Fruit fly (Drosophila melanogaster) whole organism, prepupa: ENCODE data around the gene lilli.

Experiments used
- CG10631 ChIP-seq: fragments of 200-800 bp; sonication (Bioruptor generic); optimal IDR thresholded peaks from 2 replicates; lab custom pipeline; 2016; ENCODE audit warnings: missing biosample characterization, missing genetic modification characterization
- CG11294 ChIP-seq: fragments of 200-800 bp; sonication (Bioruptor generic); IDR thresholded peaks from 2 replicates; pipeline ENCODE4 v1.3.6; 2022; ENCODE audit warnings: missing biosample characterization, missing genetic modification characterization
- CG11902 ChIP-seq: fragments of 200-800 bp; sonication (Bioruptor generic); optimal IDR thresholded peaks from 3 replicates; lab custom pipeline; 2016; ENCODE audit warnings: missing biosample characterization, missing genetic modification characterization
- CG15336 ChIP-seq: fragments of 200-800 bp; sonication (Bioruptor generic); IDR thresholded peaks from 2 replicates; pipeline ENCODE4 v1.3.6; 2022; ENCODE audit warnings: missing biosample characterization, missing genetic modification characterization
- CG1621 ChIP-seq: fragments of 200-800 bp; sonication (Bioruptor generic); optimal IDR thresholded peaks from 3 replicates; lab custom pipeline; 2018; ENCODE audit warnings: missing biosample characterization, mild to moderate bottlenecking, missing genetic modification characterization
- CG16779 ChIP-seq: fragments of 200-800 bp; sonication (Bioruptor generic); optimal IDR thresholded peaks from 3 replicates; lab custom pipeline; 2017; ENCODE audit warnings: missing biosample characterization, mild to moderate bottlenecking, missing genetic modification characterization
- CG31627 ChIP-seq: fragments of 200-800 bp; sonication (Bioruptor generic); optimal IDR thresholded peaks from 3 replicates; lab custom pipeline; 2016; ENCODE audit warnings: missing biosample characterization, missing genetic modification characterization
- CG32006 ChIP-seq: fragments of 200-800 bp; sonication (Bioruptor generic); optimal IDR thresholded peaks from 3 replicates; lab custom pipeline; 2017; ENCODE audit warnings: missing biosample characterization, mild to moderate bottlenecking, missing genetic modification characterization
- CG3919 ChIP-seq: fragments of 200-800 bp; sonication (Bioruptor generic); optimal IDR thresholded peaks from 3 replicates; lab custom pipeline; 2016; ENCODE audit warnings: missing biosample characterization, missing genetic modification characterization
- CG6163 ChIP-seq: fragments of 200-800 bp; sonication (Bioruptor generic); IDR thresholded peaks from 3 replicates; pipeline ENCODE4 v1.3.6; 2022; ENCODE audit warnings: missing biosample characterization, missing genetic modification characterization
- CG6276 ChIP-seq: fragments of 200-800 bp; sonication (Bioruptor generic); optimal IDR thresholded peaks from 2 replicates; lab custom pipeline; 2017; ENCODE audit warnings: missing biosample characterization, mild to moderate bottlenecking, missing genetic modification characterization
- CG6808 ChIP-seq: fragments of 200-800 bp; sonication (Bioruptor generic); optimal IDR thresholded peaks from 3 replicates; lab custom pipeline; 2017; ENCODE audit warnings: missing biosample characterization, missing genetic modification characterization, mild to moderate bottlenecking, moderate library complexity, missing genetic modification reagents
- CG7368 ChIP-seq: fragments of 200-800 bp; sonication (Bioruptor generic); optimal IDR thresholded peaks from 3 replicates; lab custom pipeline; 2016; ENCODE audit warnings: missing biosample characterization, missing genetic modification characterization
- CG8319 ChIP-seq: fragments of 200-800 bp; sonication (Bioruptor generic); optimal IDR thresholded peaks from 3 replicates; lab custom pipeline; 2016; ENCODE audit warnings: missing biosample characterization, missing genetic modification characterization
- CG8632 ChIP-seq: fragments of 200-800 bp; sonication (Bioruptor generic); optimal IDR thresholded peaks from 3 replicates; lab custom pipeline; 2016; ENCODE audit warnings: missing biosample characterization, missing genetic modification characterization
- Eip75B ChIP-seq: fragments of 200-800 bp; sonication (Bioruptor generic); optimal IDR thresholded peaks from 3 replicates; lab custom pipeline; 2016; ENCODE audit warnings: missing biosample characterization, missing genetic modification characterization
- Eip78C ChIP-seq: fragments of 200-800 bp; sonication (Bioruptor generic); peaks from one replicate; lab custom pipeline; 2016; ENCODE audit warnings: missing biosample characterization, missing genetic modification characterization
- Eip93F ChIP-seq: fragments of 200-800 bp; sonication (Bioruptor generic); optimal IDR thresholded peaks from 2 replicates; lab custom pipeline; 2016; ENCODE audit warnings: missing biosample characterization, mild to moderate bottlenecking, missing genetic modification characterization
- Ets21C ChIP-seq: fragments of 200-800 bp; sonication (Bioruptor generic); optimal IDR thresholded peaks from 3 replicates; lab custom pipeline; 2016; ENCODE audit warnings: missing biosample characterization, missing genetic modification characterization
- Ets96B ChIP-seq: fragments of 200-800 bp; optimal IDR thresholded peaks from 2 replicates; lab custom pipeline; 2019; ENCODE audit warnings: missing biosample characterization, mild to moderate bottlenecking, missing genetic modification characterization, moderate library complexity
- Gug ChIP-seq: fragments of 200-800 bp; sonication (Bioruptor generic); IDR thresholded peaks from 2 replicates; pipeline ENCODE4 v1.3.6; 2022; ENCODE audit warnings: missing biosample characterization, missing genetic modification characterization
- Hr38 ChIP-seq: sonication (Bioruptor generic); optimal IDR thresholded peaks from 2 replicates; lab custom pipeline; 2016; ENCODE audit warnings: missing biosample characterization, missing genetic modification characterization
- Hr4 ChIP-seq: fragments of 200-800 bp; sonication (Bioruptor generic); optimal IDR thresholded peaks from 3 replicates; lab custom pipeline; 2016; ENCODE audit warnings: missing biosample characterization, missing genetic modification characterization
- Lpt ChIP-seq: fragments of 200-800 bp; sonication (Bioruptor generic); optimal IDR thresholded peaks from 3 replicates; lab custom pipeline; 2016; ENCODE audit warnings: missing biosample characterization, missing genetic modification characterization
- Met ChIP-seq: fragments of 200-800 bp; sonication (Bioruptor generic); optimal IDR thresholded peaks from 3 replicates; lab custom pipeline; 2016; ENCODE audit warnings: missing biosample characterization, missing genetic modification characterization
- Smox ChIP-seq: fragments of 200-800 bp; sonication (Bioruptor generic); optimal IDR thresholded peaks from 3 replicates; lab custom pipeline; 2016; ENCODE audit warnings: missing biosample characterization, missing genetic modification characterization
- Sox14 ChIP-seq: fragments of 200-800 bp; sonication (Bioruptor generic); optimal IDR thresholded peaks from 3 replicates; lab custom pipeline; 2016; ENCODE audit warnings: missing biosample characterization, missing genetic modification characterization
- Sox15 ChIP-seq: fragments of 200-800 bp; sonication (Bioruptor generic); optimal IDR thresholded peaks from 3 replicates; lab custom pipeline; 2016; ENCODE audit warnings: missing biosample characterization, missing genetic modification characterization
- achi ChIP-seq: fragments of 200-800 bp; sonication (Bioruptor generic); optimal IDR thresholded peaks from 3 replicates; lab custom pipeline; 2016; ENCODE audit warnings: missing biosample characterization, missing genetic modification characterization
- acj6 ChIP-seq: fragments of 200-800 bp; sonication (Bioruptor generic); optimal IDR thresholded peaks from 3 replicates; lab custom pipeline; 2016; ENCODE audit warnings: missing biosample characterization, missing genetic modification characterization
- cyc ChIP-seq: fragments of 200-800 bp; sonication (Bioruptor generic); optimal IDR thresholded peaks from 3 replicates; lab custom pipeline; 2016; ENCODE audit warnings: missing biosample characterization, missing genetic modification characterization
- dsx ChIP-seq: fragments of 200-800 bp; optimal IDR thresholded peaks from 3 replicates; lab custom pipeline; 2019; ENCODE audit warnings: missing biosample characterization, mild to moderate bottlenecking, missing genetic modification characterization, moderate library complexity; ENCODE audit not compliant: poor library complexity, severe bottlenecking
- eg ChIP-seq: fragments of 200-800 bp; sonication (Bioruptor generic); IDR thresholded peaks from 3 replicates; pipeline ENCODE4 v1.3.6; 2022; ENCODE audit warnings: missing biosample characterization, missing genetic modification characterization
- esn ChIP-seq: fragments of 200-800 bp; sonication (Bioruptor generic); optimal IDR thresholded peaks from 2 replicates; lab custom pipeline; 2016; ENCODE audit warnings: missing biosample characterization, mild to moderate bottlenecking, missing genetic modification characterization, moderate library complexity
- fd59A ChIP-seq: fragments of 200-800 bp; sonication (Bioruptor generic); optimal IDR thresholded peaks from 2 replicates; lab custom pipeline; 2017; ENCODE audit warnings: missing biosample characterization, mild to moderate bottlenecking, missing genetic modification characterization, missing genetic modification reagents
- fd85E ChIP-seq: fragments of 200-800 bp; sonication (Bioruptor generic); optimal IDR thresholded peaks from 3 replicates; lab custom pipeline; 2016; ENCODE audit warnings: missing biosample characterization, missing genetic modification characterization
- fkh ChIP-seq: fragments of 200-800 bp; sonication (Bioruptor generic); optimal IDR thresholded peaks from 3 replicates; lab custom pipeline; 2017; ENCODE audit warnings: missing biosample characterization, mild to moderate bottlenecking, missing genetic modification characterization, moderate library complexity
- salr ChIP-seq, 2 experiments: fragments of 200-800 bp; sonication (Bioruptor generic); optimal IDR thresholded peaks; 3 replicates each; lab custom pipeline; 2016 to 2018; ENCODE audit warnings: missing biosample characterization in 2 of 2, missing genetic modification characterization in 2 of 2, mild to moderate bottlenecking in 1 of 2
- spab ChIP-seq: fragments of 200-800 bp; sonication (Bioruptor generic); optimal IDR thresholded peaks from 2 replicates; lab custom pipeline; 2017; ENCODE audit warnings: missing biosample characterization, mild to moderate bottlenecking, missing genetic modification characterization, missing genetic modification reagents
- svp ChIP-seq: fragments of 200-800 bp; sonication (Bioruptor generic); peaks from one replicate; lab custom pipeline; 2016; ENCODE audit warnings: missing biosample characterization, missing genetic modification characterization
- topi ChIP-seq: fragments of 200-800 bp; sonication (Bioruptor generic); optimal IDR thresholded peaks from 3 replicates; lab custom pipeline; 2016; ENCODE audit warnings: missing biosample characterization, missing genetic modification characterization
- vri ChIP-seq: fragments of 200-800 bp; sonication (Bioruptor generic); optimal IDR thresholded peaks from 3 replicates; lab custom pipeline; 2016; ENCODE audit warnings: missing biosample characterization, mild to moderate bottlenecking, missing genetic modification characterization

Gene lilli

dm6 chr2L:2993702-2994101, 108.0 kb downstream of the lilli start:
- no peak for TF ChIP-seq fd85E (GFP tag; lab: Kevin White, UChicago)
- no peak for TF ChIP-seq Hr4 (GFP tag; lab: Kevin White, UChicago)
- no peak for TF ChIP-seq fkh (GFP tag; lab: Kevin White, UChicago)
- no peak for TF ChIP-seq CG32006 (GFP tag; lab: Kevin White, UChicago)
- no peak for TF ChIP-seq dsx
- TF ChIP-seq svp, result no peak
- TF ChIP-seq Hr38, result no peak
- no peak for TF ChIP-seq CG10631 (GFP tag; lab: Kevin White, UChicago)
- TF ChIP-seq Ets96B (tag; lab: Kevin White, UChicago), result no peak
- TF ChIP-seq CG3919 (GFP tag; lab: Kevin White, UChicago), result no peak
- TF ChIP-seq CG11294, result no peak
- TF ChIP-seq Met (GFP tag; lab: Kevin White, UChicago), result no peak

dm6 chr2L:2999113-2999512, 113.4 kb downstream of the lilli start, which contains the start of gene Ccdc85:
Ccdc85 (plus strand) TSS chr2L:2999286.
- TF ChIP-seq dsx (no peak), CG11902 (GFP tag; lab: Kevin White, UChicago) (no peak), esn (GFP tag; lab: Kevin White, UChicago) (peak; percentile 26), Eip78C (GFP tag; lab: Kevin White, UChicago) (peak; percentile 41), Met (GFP tag; lab: Kevin White, UChicago) (no peak), CG6808 (GFP tag; lab: Kevin White, UChicago) (no peak), Eip75B (no peak), CG6163 (GFP tag; lab: Robert Waterston, UW) (0 out of 3 replicates have a peak, but pooled peaks have one; percentile 7), Sox14 (GFP tag; lab: Kevin White, UChicago) (peak; percentile 12), fd59A (no peak), CG10631 (GFP tag; lab: Kevin White, UChicago) (no peak), CG1621 (tag; lab: Kevin White, UChicago) (peak; percentile 4), Lpt (GFP tag; lab: Kevin White, UChicago) (no peak), Gug (GFP tag; lab: Robert Waterston, UW) (no peak), CG6276 (no peak), acj6 (GFP tag; lab: Kevin White, UChicago) (no peak), topi (no peak), CG8632 (GFP tag; lab: Kevin White, UChicago) (no peak)

dm6 chr2L:2999609-3000008, 113.9 kb downstream of the lilli start:
- TF ChIP-seq Eip78C (GFP tag; lab: Kevin White, UChicago) (peak; percentile 38), fkh (GFP tag; lab: Kevin White, UChicago) (peak; percentile 69), eg (GFP tag; lab: Robert Waterston, UW) (0 out of 3 replicates have a peak, but pooled peaks have one; percentile 9), CG7368 (GFP tag; lab: Kevin White, UChicago) (no peak)

dm6 chr2L:3000517-3000934, 114.8 kb downstream of the lilli start:
- TF ChIP-seq Sox15 (GFP tag; lab: Kevin White, UChicago) (no peak), vri (GFP tag; lab: Kevin White, UChicago) (no peak), dsx (no peak), cyc (GFP tag; lab: Kevin White, UChicago) (no peak), CG32006 (GFP tag; lab: Kevin White, UChicago) (no peak), eg (GFP tag; lab: Robert Waterston, UW) (no peak), Met (GFP tag; lab: Kevin White, UChicago) (no peak), Smox (GFP tag; lab: Kevin White, UChicago) (no peak), fd59A (no peak), Ets21C (GFP tag; lab: Kevin White, UChicago) (no peak)

dm6 chr2L:3001953-3002352, 116.2 kb downstream of the lilli start:
- TF ChIP-seq Sox14 (GFP tag; lab: Kevin White, UChicago), result no peak
- TF ChIP-seq achi (GFP tag; lab: Kevin White, UChicago), result peak; percentile 1
- TF ChIP-seq fkh (GFP tag; lab: Kevin White, UChicago), result no peak
- TF ChIP-seq spab (GFP tag; lab: Kevin White, UChicago), result no peak
- TF ChIP-seq eg (GFP tag; lab: Robert Waterston, UW), result peak; percentile 58; the same call in 2 of the 3 replicates
- no peak for TF ChIP-seq fd59A
- no peak for TF ChIP-seq Eip93F (GFP tag; lab: Kevin White, UChicago)
- no peak for TF ChIP-seq dsx
- TF ChIP-seq Eip75B, result no peak
- peak; percentile 69 for TF ChIP-seq CG15336 (GFP tag; lab: Robert Waterston, UW)
- no peak for TF ChIP-seq cyc (GFP tag; lab: Kevin White, UChicago)
- TF ChIP-seq CG1621 (tag; lab: Kevin White, UChicago), result no peak
- peak; percentile 54 for TF ChIP-seq Lpt (GFP tag; lab: Kevin White, UChicago)
- no peak for TF ChIP-seq fd85E (GFP tag; lab: Kevin White, UChicago)
- peak in 1 of 2 experiments; percentile 36 for TF ChIP-seq salr (GFP tag; optimal IDR thresholded peaks at IDR 0.05; lab: Kevin White, UChicago)
- TF ChIP-seq svp, result no peak
- TF ChIP-seq CG8319 (GFP tag; lab: Kevin White, UChicago), result no peak
- peak; percentile 79 for TF ChIP-seq Eip78C (GFP tag; lab: Kevin White, UChicago)
- TF ChIP-seq CG31627 (GFP tag; lab: Kevin White, UChicago), result no peak
- no peak for TF ChIP-seq Met (GFP tag; lab: Kevin White, UChicago)
- TF ChIP-seq Gug (GFP tag; lab: Robert Waterston, UW), result no peak
- TF ChIP-seq CG16779 (tag; lab: Kevin White, UChicago), result no peak
- no peak for TF ChIP-seq Smox (GFP tag; lab: Kevin White, UChicago)
